Worm (Caenorhabditis elegans): ENCODE results near the gene dlc-1.

dlc-1 gene

DNA sequence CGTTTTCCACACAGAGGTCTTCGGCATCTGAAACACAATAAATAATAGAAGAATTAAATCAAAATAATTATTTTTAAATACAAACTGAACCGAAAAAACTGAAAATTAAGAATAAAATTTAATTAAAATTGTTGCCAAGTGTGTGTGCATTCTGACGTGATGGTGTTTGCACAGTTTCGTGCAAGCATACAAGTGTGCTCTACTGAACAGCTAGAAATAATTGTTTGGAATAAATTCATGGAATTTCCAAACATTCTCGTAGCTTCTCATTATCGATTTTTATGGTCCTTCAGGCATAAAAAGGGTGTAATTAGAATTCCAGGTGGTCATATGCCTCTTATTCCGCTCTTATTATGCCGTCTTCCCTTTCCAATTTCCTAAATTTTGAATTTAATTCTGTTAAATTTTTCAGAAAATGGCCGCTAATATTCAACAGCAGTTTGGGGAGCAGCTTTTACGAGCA is 31.8 kb downstream of the dlc-1 start, which contains the start of the genes mrps-17 and txdc-9 (continued):
- TF ChIP-seq ama-1 (optimal IDR thresholded peaks at IDR 0.05): no peak
- no peak; the same call in 1 of the 2 replicates for TF ChIP-seq ceh-88 (GFP tag; IDR thresholded peaks at IDR 0.05)
- peak; percentile 93 for TF ChIP-seq C16A3.4 (tag; optimal IDR thresholded peaks at IDR 0.05)
- TF ChIP-seq nhr-237 (tag; optimal IDR thresholded peaks at IDR 0.05): peak; percentile 20
- TF ChIP-seq nhr-84 (tag; optimal IDR thresholded peaks at IDR 0.05): no peak
- TF ChIP-seq sup-37 (GFP tag; optimal IDR thresholded peaks at IDR 0.05): no peak
- TF ChIP-seq skn-1 (tag; optimal IDR thresholded peaks at IDR 0.05): peak; percentile 73
- TF ChIP-seq blmp-1 (tag; optimal IDR thresholded peaks at IDR 0.05): no peak
- peak; percentile 40 for TF ChIP-seq C04F5.9 (tag; optimal IDR thresholded peaks at IDR 0.05)
- peak; percentile 64 for TF ChIP-seq egl-13 (tag; optimal IDR thresholded peaks at IDR 0.05)
- TF ChIP-seq dpl-1 (GFP tag; optimal IDR thresholded peaks at IDR 0.05): peak; percentile 70 to 84 (median 78)
- TF ChIP-seq zip-4 (GFP tag; optimal IDR thresholded peaks at IDR 0.05): no peak
- TF ChIP-seq snpc-4 (tag; optimal IDR thresholded peaks at IDR 0.05): no peak
- peak; percentile 68 for TF ChIP-seq xbp-1 (tag; optimal IDR thresholded peaks at IDR 0.05)
- no peak for TF ChIP-seq pqm-1 (tag; optimal IDR thresholded peaks at IDR 0.05)
- no peak for TF ChIP-seq pax-3 (tag; optimal IDR thresholded peaks at IDR 0.05)
- peak; percentile 87 to 93 for TF ChIP-seq lsy-2 (tag; optimal IDR thresholded peaks at IDR 0.05)
- no peak for TF ChIP-seq alr-1 (tag; optimal IDR thresholded peaks at IDR 0.05; ENCODE audit: borderline replicate concordance)
- no peak for TF ChIP-seq hpl-2 (GFP tag; optimal IDR thresholded peaks at IDR 0.05)
- peak; percentile 61 for TF ChIP-seq nhr-90 (tag; optimal IDR thresholded peaks at IDR 0.05; ENCODE audit: poor library complexity)
- TF ChIP-seq fkh-8 (tag; optimal IDR thresholded peaks at IDR 0.05): peak; percentile 44
- no peak for TF ChIP-seq nhr-76 (tag; optimal IDR thresholded peaks at IDR 0.05)
- peak; percentile 82 for TF ChIP-seq lin-15B (tag; optimal IDR thresholded peaks at IDR 0.05)
- TF ChIP-seq hlh-4 (tag; optimal IDR thresholded peaks at IDR 0.05): no peak
- peak; percentile 54 for TF ChIP-seq isw-1 (GFP tag; IDR thresholded peaks at IDR 0.05)
- peak; percentile 45 to 85 (median 60) for TF ChIP-seq ceh-82 (tag; optimal IDR thresholded peaks at IDR 0.05)
- no peak for TF ChIP-seq irx-1 (tag; optimal IDR thresholded peaks at IDR 0.05)
- TF ChIP-seq nhr-85 (tag): peak; percentile 52
- peak; percentile 82 for TF ChIP-seq snu-23 (GFP tag; optimal IDR thresholded peaks at IDR 0.05)
- no peak for TF ChIP-seq sptf-1 (tag; optimal IDR thresholded peaks at IDR 0.05)
- no peak for TF ChIP-seq nhr-12 (tag; optimal IDR thresholded peaks at IDR 0.05)
- TF ChIP-seq ceh-63 (GFP tag; optimal IDR thresholded peaks at IDR 0.05): no peak
- peak; percentile 2 for TF ChIP-seq elt-2 (tag; optimal IDR thresholded peaks at IDR 0.05)
- no peak for TF ChIP-seq grh-1 (GFP tag; IDR thresholded peaks at IDR 0.05)
- TF ChIP-seq mdl-1 (tag; optimal IDR thresholded peaks at IDR 0.05): no peak
- TF ChIP-seq fos-1 (tag; optimal IDR thresholded peaks at IDR 0.05): no peak
- no peak for TF ChIP-seq aha-1 (tag; optimal IDR thresholded peaks at IDR 0.05)
- no peak for TF ChIP-seq efl-3 (GFP tag; optimal IDR thresholded peaks at IDR 0.05)
- TF ChIP-seq sox-4 (tag; optimal IDR thresholded peaks at IDR 0.05): no peak

- TF ChIP-seq ama-1 (optimal IDR thresholded peaks at IDR 0.05): no peak
- no peak for TF ChIP-seq unc-62 (GFP tag; optimal IDR thresholded peaks at IDR 0.05)
- TF ChIP-seq zip-4 (GFP tag; optimal IDR thresholded peaks at IDR 0.05): no peak
- no peak for TF ChIP-seq F16B12.6 (tag; optimal IDR thresholded peaks at IDR 0.05)
- TF ChIP-seq ceh-90 (tag; optimal IDR thresholded peaks at IDR 0.05): no peak
- TF ChIP-seq isw-1 (GFP tag; IDR thresholded peaks at IDR 0.05): no peak
- TF ChIP-seq nhr-11 (tag; optimal IDR thresholded peaks at IDR 0.05): no peak
- TF ChIP-seq fkh-4 (tag; optimal IDR thresholded peaks at IDR 0.05; ENCODE audit: borderline replicate concordance): no peak
- no peak for TF ChIP-seq C04F5.9 (tag; optimal IDR thresholded peaks at IDR 0.05)
- TF ChIP-seq mef-2 (tag; optimal IDR thresholded peaks at IDR 0.05): no peak
- TF ChIP-seq irx-1 (tag; optimal IDR thresholded peaks at IDR 0.05): no peak
- no peak for TF ChIP-seq efl-1 (optimal IDR thresholded peaks at IDR 0.05)
- TF ChIP-seq efl-1 (GFP tag; optimal IDR thresholded peaks at IDR 0.05 in 1 of 2): no peak
- no peak for TF ChIP-seq lin-14 (GFP tag; optimal IDR thresholded peaks at IDR 0.05)
- TF ChIP-seq nhr-12 (tag; optimal IDR thresholded peaks at IDR 0.05): no peak
- TF ChIP-seq pqm-1 (tag; optimal IDR thresholded peaks at IDR 0.05): no peak
- no peak for TF ChIP-seq C16A3.4 (tag; optimal IDR thresholded peaks at IDR 0.05)
- TF ChIP-seq egl-13 (tag; optimal IDR thresholded peaks at IDR 0.05): no peak
- no peak for TF ChIP-seq vab-15 (tag; optimal IDR thresholded peaks at IDR 0.05)
- no peak for TF ChIP-seq nhr-237 (tag; optimal IDR thresholded peaks at IDR 0.05)
Measured at ce11 chrIII:6430834-6431233, 32.7 kb downstream of the dlc-1 start, which contains the start of gene popl-1. Gene popl-1 (minus strand): TSS chrIII:6430934.

Measured in whole organism, L1 larva.